Worm (Caenorhabditis elegans) whole organism, early embryonic: ENCODE data around the gene C50E3.11.

Source experiments
- B0310.2 ChIP-seq: sonication (generic microtip); optimal IDR thresholded peaks from 2 replicates; lab custom pipeline; 2016; ENCODE audit warnings: mild to moderate bottlenecking, missing genetic modification characterization, missing compliant biosample characterization
- F13C5.2 ChIP-seq: sonication (generic microtip); optimal IDR thresholded peaks from 2 replicates; lab custom pipeline; 2017; ENCODE audit warnings: mild to moderate bottlenecking, missing genetic modification characterization, inconsistent platforms, missing compliant biosample characterization
- aly-1 ChIP-seq: sonication (generic microtip); optimal IDR thresholded peaks from 2 replicates; lab custom pipeline; 2016; ENCODE audit warnings: missing genetic modification characterization, missing compliant biosample characterization
- ama-1 ChIP-seq: fragments of 150-350 bp; optimal IDR thresholded peaks from 2 replicates; lab custom pipeline; 2014
- ceh-13 ChIP-seq: fragments of 200-800 bp; sonication (Bioruptor generic); optimal IDR thresholded peaks from 2 replicates; lab custom pipeline; 2018; ENCODE audit warnings: mild to moderate bottlenecking, missing genetic modification characterization, missing compliant biosample characterization
- ceh-36 ChIP-seq: sonication (generic microtip); optimal IDR thresholded peaks from 2 replicates; lab custom pipeline; 2016; ENCODE audit warnings: missing genetic modification characterization, inconsistent platforms, missing compliant biosample characterization
- ets-7 ChIP-seq: sonication (generic microtip); optimal IDR thresholded peaks from 2 replicates; lab custom pipeline; 2016; ENCODE audit warnings: missing genotype, missing genetic modification characterization, missing compliant biosample characterization
- flt-1 ChIP-seq: fragments of 200-800 bp; sonication (Bioruptor generic); IDR thresholded peaks from 2 replicates; pipeline ENCODE4 v1.3.6; 2022; ENCODE audit warnings: missing genetic modification characterization, missing compliant biosample characterization
- hmbx-1 ChIP-seq: sonication (generic microtip); optimal IDR thresholded peaks from 2 replicates; lab custom pipeline; 2016; ENCODE audit warnings: mild to moderate bottlenecking, missing genetic modification characterization, missing compliant biosample characterization
- hmg-4 ChIP-seq: fragments of 200-800 bp; sonication (Bioruptor generic); optimal IDR thresholded peaks from 2 replicates; lab custom pipeline; 2018; ENCODE audit warnings: mild to moderate bottlenecking, missing genetic modification characterization, missing compliant biosample characterization
- hnd-1 ChIP-seq: sonication (generic microtip); optimal IDR thresholded peaks from 2 replicates; lab custom pipeline; 2016; ENCODE audit warnings: missing genetic modification characterization, missing compliant biosample characterization
- pes-1 ChIP-seq: fragments of 200-800 bp; sonication (Bioruptor generic); IDR thresholded peaks from 2 replicates; pipeline ENCODE4 v1.3.6; 2022; ENCODE audit warnings: missing genetic modification reagents, missing genetic modification characterization, missing compliant biosample characterization
- scrt-1 ChIP-seq: fragments of 200-800 bp; sonication (Bioruptor generic); IDR thresholded peaks from 2 replicates; pipeline ENCODE4 v1.3.6; 2022; ENCODE audit warnings: missing genetic modification characterization, missing compliant biosample characterization
- sea-1 ChIP-seq: fragments of 200-800 bp; sonication (Bioruptor generic); conservative IDR thresholded peaks from 2 replicates; pipeline ENCODE4 v1.3.6; 2022; ENCODE audit warnings: missing genetic modification characterization, missing compliant biosample characterization
- tbx-11 ChIP-seq: fragments of 200-800 bp; sonication (Bioruptor generic); IDR thresholded peaks from 2 replicates; pipeline ENCODE4 v1.3.6; 2022; ENCODE audit warnings: missing genetic modification characterization, missing compliant biosample characterization
- tbx-37 ChIP-seq: fragments of 200-800 bp; sonication (Bioruptor generic); conservative IDR thresholded peaks from 2 replicates; pipeline ENCODE4 v1.3.6; 2022; ENCODE audit warnings: missing genetic modification reagents, missing genetic modification characterization, missing compliant biosample characterization
- tra-4 ChIP-seq: sonication (generic microtip); optimal IDR thresholded peaks from 2 replicates; lab custom pipeline; 2017; ENCODE audit warnings: missing genetic modification characterization, missing compliant biosample characterization

Gene C50E3.11

ce11 chrV:7641718-7642117 is 38.4 kb upstream of the C50E3.11 start:
- TF ChIP-seq hmbx-1 (tag; lab: Kevin White, UChicago) = no peak
- no peak for TF ChIP-seq hmg-4 (GFP tag; lab: Kevin White, UChicago)
- TF ChIP-seq scrt-1 (GFP tag; lab: Robert Waterston, UW) = no peak
- no peak for TF ChIP-seq tbx-37
- no peak for TF ChIP-seq aly-1 (tag; lab: Kevin White, UChicago)
- no peak for TF ChIP-seq ama-1 (lab: Kevin White, UChicago)
- TF ChIP-seq pes-1 (GFP tag; lab: Robert Waterston, UW) = no peak
- TF ChIP-seq ets-7 (tag; lab: Kevin White, UChicago) = no peak
- no peak for TF ChIP-seq B0310.2 (tag; lab: Kevin White, UChicago)
- no peak for TF ChIP-seq ceh-36 (tag; lab: Kevin White, UChicago)
- TF ChIP-seq tbx-11 (GFP tag; lab: Robert Waterston, UW) = no peak
- no peak for TF ChIP-seq F13C5.2 (tag; lab: Kevin White, UChicago)
- TF ChIP-seq hnd-1 (tag; lab: Kevin White, UChicago) = no peak
- TF ChIP-seq sea-1 (GFP tag; lab: Robert Waterston, UW) = no peak
- TF ChIP-seq tra-4 (tag; lab: Kevin White, UChicago) = no peak
- TF ChIP-seq flt-1 (GFP tag; lab: Robert Waterston, UW) = no peak
- no peak for TF ChIP-seq ceh-13 (GFP tag; lab: Kevin White, UChicago)

ce11 chrV:7639787-7640186 is 36.5 kb upstream of the C50E3.11 start, which contains the start of gene F07C4.10:
Gene F07C4.10, minus strand, starts transcription at chrV:7639887.
- TF ChIP-seq ceh-13 (GFP tag; lab: Kevin White, UChicago) = no peak

- no peak for TF ChIP-seq pes-1 (GFP tag; lab: Robert Waterston, UW)
These were observed 36.1 kb upstream of the C50E3.11 start for ce11 chrV:7639356-7639755.

ce11 chrV:7637801-7638200 is 34.5 kb upstream of the C50E3.11 start, which contains the start of gene clec-45:
Gene clec-45, plus strand, starts transcription at chrV:7638101.
- TF ChIP-seq tra-4 (tag; lab: Kevin White, UChicago) (no peak), B0310.2 (tag; lab: Kevin White, UChicago) (no peak), ceh-36 (tag; lab: Kevin White, UChicago) (no peak), aly-1 (tag; lab: Kevin White, UChicago) (no peak), tbx-37 (no peak), hmg-4 (GFP tag; lab: Kevin White, UChicago) (no peak), hmbx-1 (tag; lab: Kevin White, UChicago) (no peak)

- no peak for TF ChIP-seq hnd-1 (tag; lab: Kevin White, UChicago)
- TF ChIP-seq ets-7 (tag; lab: Kevin White, UChicago) = no peak
- no peak for TF ChIP-seq pes-1 (GFP tag; lab: Robert Waterston, UW)
- TF ChIP-seq ceh-36 (tag; lab: Kevin White, UChicago) = no peak
- TF ChIP-seq tbx-37 = no peak
- no peak for TF ChIP-seq tra-4 (tag; lab: Kevin White, UChicago)
These were observed 32.2 kb upstream of the C50E3.11 start, which contains the start of gene srd-29 for ce11 chrV:7635469-7635868. Gene srd-29, plus strand, starts transcription at chrV:7635769.

ce11 chrV:7634657-7635056 is 31.4 kb upstream of the C50E3.11 start, which contains the start of gene srd-31:
Gene srd-31, minus strand, starts transcription at chrV:7634757.
- no peak for TF ChIP-seq tbx-37
- no peak for TF ChIP-seq pes-1 (GFP tag; lab: Robert Waterston, UW)
- TF ChIP-seq ets-7 (tag; lab: Kevin White, UChicago) = no peak
- TF ChIP-seq ama-1 (lab: Kevin White, UChicago) = no peak
- TF ChIP-seq tra-4 (tag; lab: Kevin White, UChicago) = no peak
- TF ChIP-seq hnd-1 (tag; lab: Kevin White, UChicago) = no peak
- no peak for TF ChIP-seq tbx-11 (GFP tag; lab: Robert Waterston, UW)
- TF ChIP-seq sea-1 (GFP tag; lab: Robert Waterston, UW) = no peak
- no peak for TF ChIP-seq aly-1 (tag; lab: Kevin White, UChicago)
- no peak for TF ChIP-seq scrt-1 (GFP tag; lab: Robert Waterston, UW)
- TF ChIP-seq B0310.2 (tag; lab: Kevin White, UChicago) = no peak
- no peak for TF ChIP-seq ceh-36 (tag; lab: Kevin White, UChicago)
- no peak for TF ChIP-seq flt-1 (GFP tag; lab: Robert Waterston, UW)
- TF ChIP-seq F13C5.2 (tag; lab: Kevin White, UChicago) = no peak
- TF ChIP-seq ceh-13 (GFP tag; lab: Kevin White, UChicago) = no peak
- TF ChIP-seq hmbx-1 (tag; lab: Kevin White, UChicago) = no peak
- no peak for TF ChIP-seq hmg-4 (GFP tag; lab: Kevin White, UChicago)

ce11 chrV:7631732-7632131 is 28.4 kb upstream of the C50E3.11 start, which contains the start of gene srd-25:
Gene srd-25, plus strand, starts transcription at chrV:7632032.
- TF ChIP-seq aly-1 (tag; lab: Kevin White, UChicago) (no peak), B0310.2 (tag; lab: Kevin White, UChicago) (no peak), tra-4 (tag; lab: Kevin White, UChicago) (no peak), ceh-36 (tag; lab: Kevin White, UChicago) (no peak), hmbx-1 (tag; lab: Kevin White, UChicago) (no peak), pes-1 (GFP tag; lab: Robert Waterston, UW) (no peak), ama-1 (lab: Kevin White, UChicago) (no peak), hnd-1 (tag; lab: Kevin White, UChicago) (no peak), ceh-13 (GFP tag; lab: Kevin White, UChicago) (no peak), ets-7 (tag; lab: Kevin White, UChicago) (no peak), hmg-4 (GFP tag; lab: Kevin White, UChicago) (no peak), F13C5.2 (tag; lab: Kevin White, UChicago) (no peak), scrt-1 (GFP tag; lab: Robert Waterston, UW) (no peak), tbx-37 (no peak), flt-1 (GFP tag; lab: Robert Waterston, UW) (no peak), tbx-11 (GFP tag; lab: Robert Waterston, UW) (no peak), sea-1 (GFP tag; lab: Robert Waterston, UW) (no peak)
